Worm (Caenorhabditis elegans): ENCODE data around the gene tbx-41.

tbx-41 gene

DNA sequence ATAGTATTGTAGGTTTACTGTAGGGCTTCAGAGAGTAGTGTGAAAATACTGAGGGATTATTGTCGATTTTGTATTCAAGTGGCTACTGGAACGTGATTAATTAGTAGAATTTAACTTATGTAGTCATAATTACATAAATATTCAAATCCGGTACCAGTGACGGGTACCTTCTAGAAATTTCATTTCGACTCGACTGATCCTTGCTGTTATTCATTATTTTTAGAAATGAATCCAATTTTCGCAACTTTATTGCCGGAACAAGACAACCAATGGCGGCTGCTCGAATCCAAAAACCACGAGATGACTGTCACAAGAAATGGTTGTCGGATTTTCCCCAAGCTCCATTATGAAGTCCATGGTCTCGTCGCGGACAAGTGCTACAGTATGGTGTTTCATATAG lies at the start of gene tbx-41:
Gene tbx-41 (plus strand): TSS at position 301 of the 400 bp plus-strand sequence.
- no peak for TF ChIP-seq ztf-29 (GFP tag; IDR thresholded peaks at IDR 0.05)
- no peak for TF ChIP-seq tab-1 (GFP tag; IDR thresholded peaks at IDR 0.05)
- TF ChIP-seq T22C8.4 (GFP tag; IDR thresholded peaks at IDR 0.05): no peak
- TF ChIP-seq cog-1 (tag; optimal IDR thresholded peaks at IDR 0.05): no peak
- no peak for TF ChIP-seq klf-2 (GFP tag; conservative IDR thresholded peaks at IDR 0.05)
- TF ChIP-seq flt-1 (GFP tag; IDR thresholded peaks at IDR 0.05): no peak
- no peak for TF ChIP-seq med-1 (GFP tag; optimal IDR thresholded peaks at IDR 0.05; ENCODE audit: insufficient read depth)

DNA sequence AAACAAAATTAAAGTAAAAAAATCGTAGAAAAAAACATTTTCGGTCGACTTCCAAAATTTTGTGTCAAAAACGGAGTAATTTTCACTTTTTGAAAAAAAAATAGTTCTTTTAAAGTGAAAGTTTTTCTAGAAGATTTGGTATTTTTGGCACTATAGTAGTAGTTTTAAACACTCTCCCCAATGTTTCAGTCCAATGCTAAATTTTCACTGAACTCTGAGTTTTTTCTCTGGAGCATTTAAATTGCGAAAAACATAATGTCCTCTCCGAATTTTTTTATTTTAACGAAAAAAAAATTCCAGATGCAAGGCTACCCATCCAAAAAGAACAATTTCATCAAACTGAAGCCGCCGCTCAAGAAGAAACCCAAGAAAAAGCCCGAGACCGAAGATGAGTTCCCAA lies 48.9 kb upstream of the tbx-41 start, which contains the start of gene C14E2.7:
Gene C14E2.7 (plus strand): TSS at position 301 of the 400 bp plus-strand sequence.
- TF ChIP-seq flt-1 (GFP tag; IDR thresholded peaks at IDR 0.05): no peak
- no peak for TF ChIP-seq med-1 (GFP tag; optimal IDR thresholded peaks at IDR 0.05; ENCODE audit: insufficient read depth)
- no peak for TF ChIP-seq klf-2 (GFP tag; conservative IDR thresholded peaks at IDR 0.05)
- TF ChIP-seq tab-1 (GFP tag; IDR thresholded peaks at IDR 0.05): no peak
- TF ChIP-seq ztf-29 (GFP tag; IDR thresholded peaks at IDR 0.05): no peak
- no peak for TF ChIP-seq ref-1 (GFP tag; conservative IDR thresholded peaks at IDR 0.05)
- TF ChIP-seq ztf-23 (GFP tag; IDR thresholded peaks at IDR 0.05): no peak
- TF ChIP-seq cog-1 (tag; optimal IDR thresholded peaks at IDR 0.05): no peak
- no peak for TF ChIP-seq T22C8.4 (GFP tag; IDR thresholded peaks at IDR 0.05)

DNA sequence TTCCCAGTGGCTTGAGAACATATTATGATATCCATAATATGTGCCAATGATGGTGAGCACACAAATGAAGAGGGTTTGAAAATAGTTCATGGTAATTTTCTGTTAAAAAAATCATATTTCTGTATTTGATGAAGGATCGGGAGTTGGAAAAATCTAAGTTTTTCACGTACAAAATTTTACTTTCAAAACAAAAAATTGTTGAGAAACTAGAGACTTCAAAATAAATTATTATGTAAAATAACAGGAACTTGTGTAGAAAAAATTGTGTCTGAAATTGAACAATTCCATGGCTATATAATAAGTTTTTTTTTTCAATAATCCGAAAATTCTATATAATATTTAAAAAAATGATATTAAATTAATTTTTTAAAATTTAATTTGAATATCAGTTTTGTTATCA lies 43.8 kb upstream of the tbx-41 start, which contains the start of gene C14E2.4:
Gene C14E2.4 (minus strand): TSS at position 101 of the 400 bp plus-strand sequence.
- no peak for TF ChIP-seq tab-1 (GFP tag; IDR thresholded peaks at IDR 0.05)

DNA sequence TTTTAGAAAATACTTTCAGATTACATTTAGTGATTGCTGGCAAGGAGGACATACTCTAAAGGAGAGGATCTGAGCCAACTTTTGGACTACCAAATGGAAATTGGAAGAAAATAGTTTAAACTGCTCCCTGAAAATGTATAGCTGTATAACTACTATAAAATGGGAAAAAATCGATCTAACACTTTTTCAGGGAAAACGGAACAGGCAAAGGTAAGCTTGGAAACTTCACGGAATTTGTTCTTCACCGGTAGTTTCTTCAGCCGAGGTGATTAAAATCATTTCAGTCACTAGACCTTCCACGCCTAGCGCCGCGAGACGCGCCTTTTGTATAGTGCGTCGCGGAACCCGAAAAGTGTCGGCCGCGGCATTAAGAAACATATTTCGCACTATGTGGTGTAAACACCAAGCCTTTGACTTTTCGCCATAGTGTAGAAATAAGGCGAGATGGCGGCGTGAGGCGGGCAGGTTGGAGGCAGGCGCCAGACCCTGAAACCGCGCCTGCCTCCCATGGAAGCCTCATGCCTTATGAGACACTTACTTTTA lies 39.7 kb upstream of the tbx-41 start, which contains the start of gene C14E2.5:
Gene C14E2.5 (minus strand): TSS at position 51 of the 543 bp plus-strand sequence.
- TF ChIP-seq cog-1 (tag; optimal IDR thresholded peaks at IDR 0.05) (no peak), med-1 (GFP tag; optimal IDR thresholded peaks at IDR 0.05; ENCODE audit: insufficient read depth) (no peak)

DNA sequence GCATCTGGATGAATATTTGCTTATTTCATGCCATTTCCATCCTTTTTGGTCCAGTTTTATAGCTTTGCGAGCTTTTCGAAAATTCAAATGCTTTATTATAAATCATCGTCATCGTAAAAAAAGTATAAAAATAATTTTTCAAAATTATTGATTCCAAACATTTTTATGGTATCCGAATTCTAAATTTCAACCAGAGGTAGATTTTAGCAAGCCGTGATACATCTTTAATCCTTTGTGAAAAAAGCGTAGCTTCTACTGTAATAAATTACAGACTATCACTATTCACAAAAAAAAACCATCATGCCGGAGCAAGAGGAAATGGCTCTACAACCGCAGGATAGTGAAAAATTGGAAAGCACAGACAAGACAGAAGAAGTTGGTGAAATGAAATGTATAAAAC lies 38.9 kb upstream of the tbx-41 start, which contains the start of gene C14E2.1:
Gene C14E2.1 (plus strand): TSS at position 301 of the 400 bp plus-strand sequence.
- TF ChIP-seq tab-1 (GFP tag; IDR thresholded peaks at IDR 0.05) (no peak), T22C8.4 (GFP tag; IDR thresholded peaks at IDR 0.05) (no peak), med-1 (GFP tag; optimal IDR thresholded peaks at IDR 0.05; ENCODE audit: insufficient read depth) (no peak), ztf-29 (GFP tag; IDR thresholded peaks at IDR 0.05) (no peak), cog-1 (tag; optimal IDR thresholded peaks at IDR 0.05) (no peak), ref-1 (GFP tag; conservative IDR thresholded peaks at IDR 0.05) (no peak), flt-1 (GFP tag; IDR thresholded peaks at IDR 0.05) (no peak), klf-2 (GFP tag; conservative IDR thresholded peaks at IDR 0.05) (no peak), ztf-23 (GFP tag; IDR thresholded peaks at IDR 0.05) (no peak)

DNA sequence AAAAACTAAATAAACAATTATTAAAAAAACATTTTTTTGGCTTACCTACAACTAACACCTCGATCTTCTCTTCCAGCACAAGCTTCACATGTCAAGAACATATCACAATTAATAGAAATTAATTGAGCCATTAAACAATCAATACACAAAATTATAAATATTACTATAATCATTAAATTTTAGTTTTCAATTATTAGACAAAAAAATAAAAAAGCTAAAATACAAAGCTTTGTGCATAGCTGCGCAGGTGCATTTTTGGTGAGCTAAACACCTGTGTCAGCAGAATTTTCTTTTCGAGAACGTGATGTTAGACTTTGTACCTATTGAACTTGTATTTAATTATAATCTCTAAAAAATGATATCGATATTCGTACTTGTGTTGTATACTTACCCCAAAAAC lies 35.1 kb upstream of the tbx-41 start, which contains the start of gene C14E2.6:
Gene C14E2.6 (minus strand): TSS at position 101 of the 400 bp plus-strand sequence.
- TF ChIP-seq ref-1 (GFP tag; conservative IDR thresholded peaks at IDR 0.05) (no peak), cog-1 (tag; optimal IDR thresholded peaks at IDR 0.05) (no peak), klf-2 (GFP tag; conservative IDR thresholded peaks at IDR 0.05) (no peak), ztf-23 (GFP tag; IDR thresholded peaks at IDR 0.05) (no peak), flt-1 (GFP tag; IDR thresholded peaks at IDR 0.05) (no peak), ztf-29 (GFP tag; IDR thresholded peaks at IDR 0.05) (no peak), T22C8.4 (GFP tag; IDR thresholded peaks at IDR 0.05) (no peak), med-1 (GFP tag; optimal IDR thresholded peaks at IDR 0.05; ENCODE audit: insufficient read depth) (no peak)

DNA sequence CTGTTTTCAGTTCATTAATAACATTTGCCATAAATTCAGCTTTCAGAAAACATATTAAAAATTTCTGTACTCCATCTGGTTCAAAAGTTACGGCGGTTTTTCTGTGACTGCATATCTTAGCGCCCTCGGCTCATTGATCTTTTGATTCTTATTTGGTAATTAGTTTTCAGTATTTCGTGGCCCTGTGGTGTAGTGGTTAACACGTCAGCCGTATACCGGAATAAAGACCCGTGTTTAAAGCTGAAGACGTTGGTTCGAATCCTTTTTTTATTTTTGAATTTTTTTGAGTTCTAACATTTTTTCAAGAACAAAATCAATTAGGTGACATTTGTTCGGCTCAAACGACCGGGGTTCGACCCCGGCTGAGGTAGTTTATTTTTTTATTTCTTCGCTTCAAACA lies 34.6 kb upstream of the tbx-41 start:
- no peak for TF ChIP-seq ref-1 (GFP tag; conservative IDR thresholded peaks at IDR 0.05)
- TF ChIP-seq med-1 (GFP tag; optimal IDR thresholded peaks at IDR 0.05; ENCODE audit: insufficient read depth): no peak
- TF ChIP-seq ztf-29 (GFP tag; IDR thresholded peaks at IDR 0.05): no peak
- TF ChIP-seq cog-1 (tag; optimal IDR thresholded peaks at IDR 0.05): no peak
- no peak for TF ChIP-seq klf-2 (GFP tag; conservative IDR thresholded peaks at IDR 0.05)
- TF ChIP-seq tab-1 (GFP tag; IDR thresholded peaks at IDR 0.05): no peak

DNA sequence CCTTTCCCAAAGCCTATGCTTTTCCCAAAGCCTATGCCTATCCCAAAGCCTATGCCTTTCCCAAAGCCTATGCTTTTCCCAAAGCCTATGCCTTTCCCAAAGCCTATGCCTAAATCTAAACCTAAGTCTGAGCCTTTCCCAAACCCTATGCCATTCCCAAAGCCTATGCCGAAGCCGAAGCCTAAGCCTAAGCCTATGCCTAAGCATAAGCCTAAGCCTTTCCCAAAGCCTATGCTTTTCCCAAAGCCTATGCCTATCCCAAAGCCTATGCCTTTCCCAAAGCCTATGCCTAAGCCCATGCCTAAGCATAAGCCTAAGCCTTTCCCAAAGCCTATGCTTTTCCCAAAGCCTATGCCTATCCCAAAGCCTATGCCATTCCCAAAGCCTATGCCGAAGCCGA lies 28.3 kb upstream of the tbx-41 start:
- TF ChIP-seq ztf-29 (GFP tag; IDR thresholded peaks at IDR 0.05) (peak; percentile 60; the same call in 1 of the 2 replicates), flt-1 (GFP tag; IDR thresholded peaks at IDR 0.05) (peak; percentile 56; the same call in 1 of the 2 replicates)

DNA sequence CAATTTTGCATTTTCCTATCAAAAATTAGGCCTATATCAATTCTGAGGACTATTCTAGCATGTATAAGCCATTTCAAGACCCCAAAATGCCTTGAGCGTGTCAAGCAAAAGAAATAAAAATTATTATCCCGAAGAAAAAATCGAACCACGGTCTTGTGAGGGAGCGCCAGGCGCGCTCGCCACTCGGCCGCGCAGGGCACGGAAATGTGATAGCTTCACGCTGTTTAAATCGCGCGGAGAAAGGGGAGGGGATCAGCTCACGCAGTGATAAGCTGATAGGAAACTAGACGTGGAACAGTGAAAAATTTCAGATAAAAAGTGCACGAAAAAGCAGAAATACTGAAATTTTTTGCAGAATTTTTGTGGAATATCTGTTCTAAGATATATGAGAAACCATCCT lies 27.3 kb upstream of the tbx-41 start:
- TF ChIP-seq ztf-29 (GFP tag; IDR thresholded peaks at IDR 0.05) (peak; percentile 60), T22C8.4 (GFP tag; IDR thresholded peaks at IDR 0.05) (peak; percentile 67; the same call in 1 of the 2 replicates), ztf-23 (GFP tag; IDR thresholded peaks at IDR 0.05) (peak; percentile 87), tab-1 (GFP tag; IDR thresholded peaks at IDR 0.05) (peak; percentile 84), flt-1 (GFP tag; IDR thresholded peaks at IDR 0.05) (peak; percentile 88), klf-2 (GFP tag; conservative IDR thresholded peaks at IDR 0.05) (peak; percentile 66), ref-1 (GFP tag; conservative IDR thresholded peaks at IDR 0.05) (peak; percentile 29; the same call in 1 of the 2 replicates), med-1 (GFP tag; optimal IDR thresholded peaks at IDR 0.05; ENCODE audit: insufficient read depth) (peak; percentile 7), cog-1 (tag; optimal IDR thresholded peaks at IDR 0.05) (peak; percentile 3)

DNA sequence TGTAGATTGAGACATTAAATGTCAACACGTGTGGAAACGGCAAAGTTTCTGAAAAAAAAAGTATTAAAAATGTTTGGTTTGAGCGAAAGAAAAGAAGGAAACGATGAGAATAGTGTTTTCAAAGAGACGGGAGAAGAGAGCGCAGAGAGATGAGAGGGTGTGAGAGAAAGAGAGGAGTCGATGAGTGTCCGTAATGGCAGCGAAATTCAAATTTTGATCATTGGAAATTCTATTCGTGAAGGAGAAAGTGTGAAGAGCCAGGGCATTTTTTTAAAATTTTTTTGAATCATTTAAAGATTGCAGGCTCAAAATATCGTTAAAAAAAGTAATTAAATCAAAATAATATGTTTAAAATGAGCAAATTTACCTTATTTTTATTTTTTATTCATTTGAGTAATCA lies 19.6 kb upstream of the tbx-41 start, which contains the start of gene T26C11.4:
Gene T26C11.4 (minus strand): TSS at position 54 of the 400 bp plus-strand sequence.
- TF ChIP-seq T22C8.4 (GFP tag; IDR thresholded peaks at IDR 0.05): no peak
- no peak for TF ChIP-seq flt-1 (GFP tag; IDR thresholded peaks at IDR 0.05)
- no peak for TF ChIP-seq ztf-29 (GFP tag; IDR thresholded peaks at IDR 0.05)
- TF ChIP-seq ref-1 (GFP tag; conservative IDR thresholded peaks at IDR 0.05): no peak
- no peak for TF ChIP-seq tab-1 (GFP tag; IDR thresholded peaks at IDR 0.05)
- TF ChIP-seq med-1 (GFP tag; optimal IDR thresholded peaks at IDR 0.05; ENCODE audit: insufficient read depth): no peak
- TF ChIP-seq ztf-23 (GFP tag; IDR thresholded peaks at IDR 0.05): no peak
- TF ChIP-seq cog-1 (tag; optimal IDR thresholded peaks at IDR 0.05): no peak
- no peak for TF ChIP-seq klf-2 (GFP tag; conservative IDR thresholded peaks at IDR 0.05)
